Fruit fly (Drosophila melanogaster): ENCODE data around the gene Nt5a.

Nt5a gene

DNA sequence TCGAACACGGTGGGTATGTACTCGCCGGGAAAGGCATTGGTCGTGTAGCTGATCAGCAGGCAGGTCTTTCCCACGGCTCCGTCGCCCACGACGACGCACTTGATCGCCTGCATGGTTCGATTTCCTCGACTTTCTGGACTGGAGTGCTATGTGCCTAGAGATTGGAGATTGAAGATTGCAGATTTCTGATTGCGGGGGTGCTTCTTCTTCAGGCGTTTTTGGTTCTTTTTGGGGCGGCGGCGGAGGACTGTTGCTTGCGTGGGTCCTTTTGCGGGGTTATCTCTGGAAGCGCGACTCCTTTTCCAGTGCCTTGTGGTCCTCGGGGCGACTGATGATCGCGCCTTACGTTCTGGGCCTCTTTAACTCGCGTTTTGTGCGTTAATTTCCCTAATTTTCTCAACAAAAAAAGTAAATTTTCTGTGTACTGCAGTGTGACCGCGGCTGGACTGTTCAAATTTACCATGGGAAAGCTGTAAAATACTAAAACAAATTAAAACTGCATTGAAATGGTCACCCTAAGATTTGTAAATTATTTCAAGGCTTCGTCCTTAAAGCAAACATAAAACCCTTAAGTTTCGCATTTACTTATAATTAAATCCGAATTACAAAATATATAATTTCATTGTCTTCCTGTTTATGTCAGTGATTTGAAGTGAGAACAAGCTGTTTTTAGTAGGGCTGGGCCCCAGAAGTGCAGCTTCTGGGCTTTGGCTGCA is 4.8 kb downstream of the Nt5a start, which contains the start of the genes Rac1 and Acat2 (continued):
- TF ChIP-seq usp (GFP tag; optimal IDR thresholded peaks at IDR 0.05) (no peak), CG4617 (GFP tag; optimal IDR thresholded peaks at IDR 0.05; ENCODE audit: borderline replicate concordance) (peak; percentile 78), CG12942 (GFP tag; optimal IDR thresholded peaks at IDR 0.05) (no peak), Gsc (GFP tag; IDR thresholded peaks at IDR 0.05) (no peak), CG13123 (GFP tag; optimal IDR thresholded peaks at IDR 0.05) (peak; percentile 5), pros (GFP tag; optimal IDR thresholded peaks at IDR 0.05) (no peak), CG1602 (GFP tag; optimal IDR thresholded peaks at IDR 0.05) (no peak), chm (GFP tag; IDR thresholded peaks at IDR 0.05) (no peak), CG10654 (GFP tag; optimal IDR thresholded peaks at IDR 0.05) (no peak), CG18476 (GFP tag; optimal IDR thresholded peaks at IDR 0.05) (no peak), Taf1 (GFP tag; IDR thresholded peaks at IDR 0.05) (no peak), CG30020 (tag; optimal IDR thresholded peaks at IDR 0.05) (peak; percentile 79), CG3065 (GFP tag; optimal IDR thresholded peaks at IDR 0.05) (no peak), CTCF (GFP tag; optimal IDR thresholded peaks at IDR 0.05) (no peak), Chrac-16 (GFP tag; optimal IDR thresholded peaks at IDR 0.05) (no peak), run (tag; optimal IDR thresholded peaks at IDR 0.05) (no peak), CG30431 (GFP tag; optimal IDR thresholded peaks at IDR 0.05) (no peak), CG3995 (GFP tag; optimal IDR thresholded peaks at IDR 0.05) (no peak), ftz-f1 (GFP tag; optimal IDR thresholded peaks at IDR 0.05) (peak; percentile 21), kah (GFP tag; optimal IDR thresholded peaks at IDR 0.05) (no peak), CG18619 (GFP tag; optimal IDR thresholded peaks at IDR 0.05) (no peak), CG17385 (GFP tag; optimal IDR thresholded peaks at IDR 0.05) (peak; percentile 78), tx (GFP tag; optimal IDR thresholded peaks at IDR 0.05) (no peak), CG1233 (GFP tag; optimal IDR thresholded peaks at IDR 0.05) (no peak), CG14014 (GFP tag; IDR thresholded peaks at IDR 0.05) (no peak), Ada2b (GFP tag; IDR thresholded peaks at IDR 0.05) (no peak), z (GFP tag; IDR thresholded peaks at IDR 0.05) (no peak), Dip3 (GFP tag; optimal IDR thresholded peaks at IDR 0.05) (peak; percentile 11), az2 (GFP tag; optimal IDR thresholded peaks at IDR 0.05) (no peak), CG7928 (GFP tag; optimal IDR thresholded peaks at IDR 0.05) (peak; percentile 64), Dp (GFP tag; optimal IDR thresholded peaks at IDR 0.05) (peak; percentile 76), Hand (GFP tag; optimal IDR thresholded peaks at IDR 0.05) (no peak), en (GFP tag; optimal IDR thresholded peaks at IDR 0.05) (no peak), NFAT (GFP tag; IDR thresholded peaks at IDR 0.05) (no peak), CG13296 (GFP tag; optimal IDR thresholded peaks at IDR 0.05) (no peak), CG18764 (GFP tag; optimal IDR thresholded peaks at IDR 0.05) (no peak), wek (GFP tag; optimal IDR thresholded peaks at IDR 0.05) (no peak), Dek (tag; optimal IDR thresholded peaks at IDR 0.05) (no peak), Rx (GFP tag; IDR thresholded peaks at IDR 0.05) (no peak), CG7963 (GFP tag; IDR thresholded peaks at IDR 0.05; ENCODE audit: partially characterized antibody) (no peak), cwo (GFP tag; optimal IDR thresholded peaks at IDR 0.05) (no peak), CG11504 (tag; optimal IDR thresholded peaks at IDR 0.05) (no peak), TFAM (GFP tag; optimal IDR thresholded peaks at IDR 0.05) (no peak), CG15514 (GFP tag; optimal IDR thresholded peaks at IDR 0.05) (peak; percentile 61), CG32532 (GFP tag; IDR thresholded peaks at IDR 0.05) (no peak), NC2β (GFP tag; optimal IDR thresholded peaks at IDR 0.05) (peak; percentile 5), Max (GFP tag; optimal IDR thresholded peaks at IDR 0.05) (no peak), CG14441 (GFP tag; IDR thresholded peaks at IDR 0.05) (no peak), NC2α (GFP tag; optimal IDR thresholded peaks at IDR 0.05) (no peak), CG9215 (GFP tag; IDR thresholded peaks at IDR 0.05) (no peak), Atf-2 (GFP tag; optimal IDR thresholded peaks at IDR 0.05) (no peak), D19B (GFP tag; optimal IDR thresholded peaks at IDR 0.05) (no peak)
